Fruit fly (Drosophila melanogaster) whole organism, wandering third instar larva: ENCODE measurements around the gene zormin.

ENCODE experiments used
- Abd-B ChIP-seq: fragments of >200 bp; optimal IDR thresholded peaks from 2 replicates; lab custom pipeline; 2017; ENCODE audit warnings: missing biosample characterization, missing genetic modification characterization
- CG32264 ChIP-seq: fragments of 200-800 bp; sonication (Bioruptor generic); optimal IDR thresholded peaks from 2 replicates; lab custom pipeline; 2016; ENCODE audit warnings: missing biosample characterization, missing genetic modification characterization
- CrebA ChIP-seq: fragments of 200-800 bp; sonication (Bioruptor generic); optimal IDR thresholded peaks from 2 replicates; lab custom pipeline; 2016; ENCODE audit warnings: missing biosample characterization, mild to moderate bottlenecking, missing genetic modification characterization, borderline replicate concordance
- Dfd ChIP-seq: fragments of >200 bp; optimal IDR thresholded peaks from 2 replicates; lab custom pipeline; 2017; ENCODE audit warnings: missing biosample characterization, missing genetic modification characterization
- Dif ChIP-seq: fragments of 200-275, 200-300 bp; sonication (Bioruptor generic); optimal IDR thresholded peaks from 2 replicates; lab custom pipeline; 2018; ENCODE audit warnings: missing biosample characterization, missing genetic modification characterization; ENCODE audit not compliant: partially characterized antibody
- GATAd ChIP-seq: sonication (Bioruptor generic); optimal IDR thresholded peaks from 2 replicates; lab custom pipeline; 2016; ENCODE audit warnings: missing biosample characterization, missing genetic modification characterization
- HLH106 ChIP-seq: fragments of 200-800 bp; optimal IDR thresholded peaks from 3 replicates; lab custom pipeline; 2019; ENCODE audit warnings: missing biosample characterization, mild to moderate bottlenecking, missing genetic modification characterization, moderate library complexity
- Hnf4 ChIP-seq: fragments of 200-800 bp; sonication (Bioruptor generic); optimal IDR thresholded peaks from 2 replicates; lab custom pipeline; 2016; ENCODE audit warnings: missing biosample characterization, mild to moderate bottlenecking, missing genetic modification characterization
- Hr78 ChIP-seq: fragments of >200 bp; optimal IDR thresholded peaks from 2 replicates; lab custom pipeline; 2017; ENCODE audit warnings: missing biosample characterization, missing genetic modification characterization
- Hr83 ChIP-seq: fragments of 200-300 bp; sonication (Bioruptor generic); optimal IDR thresholded peaks from 2 replicates; lab custom pipeline; 2016; ENCODE audit warnings: missing biosample characterization, mild to moderate bottlenecking, missing genetic modification characterization, moderate library complexity; ENCODE audit not compliant: poor library complexity, severe bottlenecking
- Jra ChIP-seq: sonication (Bioruptor generic); optimal IDR thresholded peaks from 2 replicates; lab custom pipeline; 2016; ENCODE audit warnings: missing biosample characterization, missing genetic modification characterization
- Mio ChIP-seq: sonication (Bioruptor generic); optimal IDR thresholded peaks from 2 replicates; lab custom pipeline; 2016; ENCODE audit warnings: missing biosample characterization, missing genetic modification characterization
- Myc ChIP-seq: fragments of >200 bp; optimal IDR thresholded peaks from 2 replicates; lab custom pipeline; 2017
- N ChIP-seq: fragments of >200 bp; optimal IDR thresholded peaks from 2 replicates; lab custom pipeline; 2018; ENCODE audit warnings: missing biosample characterization, missing external identifiers, missing genetic modification characterization
- OdsH ChIP-seq: fragments of 200-800 bp; sonication (Bioruptor generic); optimal IDR thresholded peaks from 2 replicates; lab custom pipeline; 2016; ENCODE audit warnings: missing biosample characterization, mild to moderate bottlenecking, missing genetic modification characterization
- Rel ChIP-seq, 2 experiments: fragments of 200-800 bp; sonication (Bioruptor generic) in 1 of 2; optimal IDR thresholded peaks; 2 replicates in 1 of 2; 3 replicates in 1 of 2; lab custom pipeline; 2016 to 2019; ENCODE audit warnings: mild to moderate bottlenecking in 2 of 2, missing biosample characterization in 2 of 2, missing genetic modification characterization in 2 of 2, moderate library complexity in 1 of 2
- Sp1 ChIP-seq: fragments of 200-800 bp; sonication (Bioruptor generic); optimal IDR thresholded peaks from 3 replicates; lab custom pipeline; 2019; ENCODE audit warnings: missing biosample characterization, mild to moderate bottlenecking, missing genetic modification characterization, moderate library complexity
- Vsx2 ChIP-seq: fragments of 200-300, 225-300 bp; sonication (Bioruptor generic); optimal IDR thresholded peaks from 2 replicates; lab custom pipeline; 2018; ENCODE audit warnings: missing biosample characterization, missing genetic modification characterization; ENCODE audit not compliant: partially characterized antibody
- br ChIP-seq: fragments of 200-800 bp; sonication (Bioruptor generic); optimal IDR thresholded peaks from 2 replicates; lab custom pipeline; 2016; ENCODE audit warnings: missing biosample characterization, missing genetic modification characterization
- brk ChIP-seq: fragments of 200-800 bp; sonication (Bioruptor generic); optimal IDR thresholded peaks from 2 replicates; lab custom pipeline; 2016; ENCODE audit warnings: missing biosample characterization, mild to moderate bottlenecking, missing genetic modification characterization
- dl ChIP-seq, 2 experiments: fragments of 175-275, 200-275 bp in 1 of 2; fragments of 200-275 bp in 1 of 2; sonication (Bioruptor generic); optimal IDR thresholded peaks; lab custom pipeline; 2018; ENCODE audit warnings: mild to moderate bottlenecking in 2 of 2, missing biosample characterization in 2 of 2, missing genetic modification characterization in 2 of 2, moderate library complexity in 2 of 2; ENCODE audit not compliant: partially characterized antibody in 2 of 2, insufficient read depth in 1 of 2
- dmrt93B ChIP-seq: fragments of 200-800 bp; sonication (Bioruptor generic); optimal IDR thresholded peaks from 2 replicates; lab custom pipeline; 2018; ENCODE audit warnings: missing biosample characterization, mild to moderate bottlenecking, missing genetic modification characterization
- dsf ChIP-seq: sonication (Bioruptor generic); optimal IDR thresholded peaks from 2 replicates; lab custom pipeline; 2016; ENCODE audit warnings: missing biosample characterization, missing genetic modification characterization, borderline replicate concordance
- ey ChIP-seq: fragments of 200-800 bp; sonication (Bioruptor generic); optimal IDR thresholded peaks from 2 replicates; lab custom pipeline; 2016; ENCODE audit warnings: missing biosample characterization, missing genetic modification characterization
- foxo ChIP-seq, 2 experiments: fragments of 200-800 bp; sonication (Bioruptor generic); optimal IDR thresholded peaks; 2 replicates in 1 of 2; 3 replicates in 1 of 2; lab custom pipeline; 2016 to 2017; ENCODE audit warnings: missing biosample characterization in 2 of 2, missing genetic modification characterization in 2 of 2
- fru ChIP-seq: fragments of 200-800 bp; sonication (Bioruptor generic); optimal IDR thresholded peaks from 3 replicates; lab custom pipeline; 2016; ENCODE audit warnings: missing biosample characterization, mild to moderate bottlenecking, missing genetic modification characterization
- h ChIP-seq: fragments of 200-800 bp; sonication (Bioruptor generic); optimal IDR thresholded peaks from 3 replicates; lab custom pipeline; 2016; ENCODE audit warnings: missing biosample characterization, mild to moderate bottlenecking, missing genetic modification characterization
- jim ChIP-seq: fragments of 175-275, 200-325 bp; sonication (Bioruptor generic); optimal IDR thresholded peaks from 2 replicates; lab custom pipeline; 2016; ENCODE audit warnings: missing biosample characterization, mild to moderate bottlenecking, missing genetic modification characterization
- lola ChIP-seq: fragments of >200 bp; optimal IDR thresholded peaks from 2 replicates; lab custom pipeline; 2017; ENCODE audit warnings: missing biosample characterization, missing genetic modification characterization
- pan ChIP-seq: fragments of >200 bp; optimal IDR thresholded peaks from 2 replicates; lab custom pipeline; 2017
- psq ChIP-seq: fragments of 200-800 bp; sonication (Bioruptor generic); optimal IDR thresholded peaks from 3 replicates; lab custom pipeline; 2017; ENCODE audit warnings: missing biosample characterization, mild to moderate bottlenecking, missing genetic modification characterization, moderate library complexity
- rgr ChIP-seq: fragments of 200-800 bp; sonication (Bioruptor generic); optimal IDR thresholded peaks from 3 replicates; lab custom pipeline; 2016; ENCODE audit warnings: missing biosample characterization, mild to moderate bottlenecking, missing genetic modification characterization
- sage ChIP-seq: fragments of 200-800 bp; sonication (Bioruptor generic); optimal IDR thresholded peaks from 2 replicates; lab custom pipeline; 2016; ENCODE audit warnings: missing biosample characterization, mild to moderate bottlenecking, missing genetic modification characterization
- sv ChIP-seq: fragments of 200-800 bp; sonication (Bioruptor generic); optimal IDR thresholded peaks from 3 replicates; lab custom pipeline; 2016; ENCODE audit warnings: missing biosample characterization, missing genetic modification characterization
- tai ChIP-seq: sonication (Bioruptor generic); optimal IDR thresholded peaks from 2 replicates; lab custom pipeline; 2016; ENCODE audit warnings: missing biosample characterization, missing genetic modification characterization
- usp ChIP-seq: fragments of >200 bp; optimal IDR thresholded peaks from 2 replicates; lab custom pipeline; 2017; ENCODE audit warnings: missing biosample characterization, missing genetic modification characterization
- woc ChIP-seq: sonication (Bioruptor generic); optimal IDR thresholded peaks from 2 replicates; lab custom pipeline; 2016; ENCODE audit warnings: missing biosample characterization, mild to moderate bottlenecking, missing genetic modification characterization

The zormin gene

dm6 chr3L:2164031-2164537 lies 12.6 kb upstream of the zormin start (continued):
- TF ChIP-seq jim: no peak
- TF ChIP-seq foxo (GFP tag; optimal IDR thresholded peaks at IDR 0.05; lab: Kevin White, UChicago): peak; percentile 59 to 94
- peak; percentile 60 for TF ChIP-seq Vsx2
- no peak for TF ChIP-seq Myc (lab: Kevin White, UChicago)
- no peak for TF ChIP-seq Hr83 (GFP tag; lab: Kevin White, UChicago)
- peak; percentile 88 for TF ChIP-seq rgr (GFP tag; lab: Kevin White, UChicago)
- peak; percentile 91 for TF ChIP-seq OdsH
- TF ChIP-seq br (GFP tag; lab: Kevin White, UChicago): peak; percentile 86
- peak; percentile 96 for TF ChIP-seq fru (GFP tag; lab: Kevin White, UChicago)
- TF ChIP-seq Sp1 (GFP tag; lab: Kevin White, UChicago): peak; percentile 81
- TF ChIP-seq brk (GFP tag; lab: Kevin White, UChicago): peak; percentile 65
- TF ChIP-seq Mio (GFP tag; lab: Kevin White, UChicago): no peak
- TF ChIP-seq GATAd: no peak

- TF ChIP-seq fru (GFP tag; lab: Kevin White, UChicago) (no peak), rgr (GFP tag; lab: Kevin White, UChicago) (no peak), dl (GFP tag; optimal IDR thresholded peaks at IDR 0.05; lab: Kevin White, UChicago; ENCODE audit: insufficient read depth in 1 of 2, partially characterized antibody in 2 of 2) (no peak), foxo (GFP tag; optimal IDR thresholded peaks at IDR 0.05; lab: Kevin White, UChicago) (no peak), jim (no peak), dsf (GFP tag; lab: Kevin White, UChicago) (no peak), Dfd (GFP tag; lab: Kevin White, UChicago) (no peak), tai (GFP tag; lab: Kevin White, UChicago) (no peak), brk (GFP tag; lab: Kevin White, UChicago) (no peak), Hnf4 (no peak), woc (GFP tag; lab: Kevin White, UChicago) (no peak), Rel (GFP tag; optimal IDR thresholded peaks at IDR 0.05; lab: Kevin White, UChicago) (no peak), Rel (tag; optimal IDR thresholded peaks at IDR 0.05; lab: Kevin White, UChicago) (no peak), sv (GFP tag; lab: Kevin White, UChicago) (no peak)
Observed at dm6 chr3L:2163608-2164007, 12.1 kb upstream of the zormin start, which contains the start of gene CG15822. CG15822 (minus strand) TSS chr3L:2163863.

dm6 chr3L:2162623-2163022 lies 11.1 kb upstream of the zormin start:
- no peak for TF ChIP-seq Vsx2
- TF ChIP-seq Sp1 (GFP tag; lab: Kevin White, UChicago): no peak
- no peak for TF ChIP-seq N (GFP tag; lab: Kevin White, UChicago)
- TF ChIP-seq Dif (GFP tag; lab: Kevin White, UChicago): no peak
- TF ChIP-seq foxo (GFP tag; optimal IDR thresholded peaks at IDR 0.05; lab: Kevin White, UChicago): no peak
- TF ChIP-seq Mio (GFP tag; lab: Kevin White, UChicago): no peak
- no peak for TF ChIP-seq dsf (GFP tag; lab: Kevin White, UChicago)
- TF ChIP-seq sage: no peak
- TF ChIP-seq lola (GFP tag; lab: Kevin White, UChicago): no peak

- peak; percentile 74 for TF ChIP-seq fru (GFP tag; lab: Kevin White, UChicago)
- TF ChIP-seq HLH106 (tag; lab: Kevin White, UChicago): peak; percentile 79
- no peak for TF ChIP-seq CrebA
- no peak for TF ChIP-seq Rel (GFP tag; optimal IDR thresholded peaks at IDR 0.05; lab: Kevin White, UChicago)
- peak; percentile 3 for TF ChIP-seq Rel (tag; optimal IDR thresholded peaks at IDR 0.05; lab: Kevin White, UChicago)
- peak; percentile 58 for TF ChIP-seq woc (GFP tag; lab: Kevin White, UChicago)
- TF ChIP-seq usp (GFP tag; lab: Kevin White, UChicago): no peak
- peak; percentile 13 for TF ChIP-seq sv (GFP tag; lab: Kevin White, UChicago)
- no peak for TF ChIP-seq Jra (GFP tag; lab: Kevin White, UChicago)
- TF ChIP-seq sage: peak; percentile 81
- TF ChIP-seq dmrt93B (GFP tag; lab: Kevin White, UChicago): peak; percentile 73
- no peak for TF ChIP-seq Dif (GFP tag; lab: Kevin White, UChicago)
- TF ChIP-seq GATAd: no peak
- no peak for TF ChIP-seq Dfd (GFP tag; lab: Kevin White, UChicago)
- TF ChIP-seq Abd-B (GFP tag; lab: Kevin White, UChicago): no peak
- TF ChIP-seq N (GFP tag; lab: Kevin White, UChicago): no peak
- TF ChIP-seq h (GFP tag; lab: Kevin White, UChicago): peak; percentile 88
- TF ChIP-seq dsf (GFP tag; lab: Kevin White, UChicago): no peak
- TF ChIP-seq psq (GFP tag; lab: Kevin White, UChicago): peak; percentile 44
- peak; percentile 74 for TF ChIP-seq ey
- TF ChIP-seq brk (GFP tag; lab: Kevin White, UChicago): no peak
- no peak for TF ChIP-seq Myc (lab: Kevin White, UChicago)
- no peak for TF ChIP-seq lola (GFP tag; lab: Kevin White, UChicago)
- TF ChIP-seq tai (GFP tag; lab: Kevin White, UChicago): peak; percentile 67
- TF ChIP-seq CG32264 (GFP tag; lab: Kevin White, UChicago): peak; percentile 65
- TF ChIP-seq Hr83 (GFP tag; lab: Kevin White, UChicago): no peak
- TF ChIP-seq br (GFP tag; lab: Kevin White, UChicago): peak; percentile 50
- TF ChIP-seq foxo (GFP tag; optimal IDR thresholded peaks at IDR 0.05; lab: Kevin White, UChicago): peak in 1 of 2 experiments; percentile 83
- no peak for TF ChIP-seq pan (lab: Kevin White, UChicago)
- no peak for TF ChIP-seq Hr78 (GFP tag; lab: Kevin White, UChicago)
- TF ChIP-seq jim: no peak
- TF ChIP-seq dl (GFP tag; optimal IDR thresholded peaks at IDR 0.05; lab: Kevin White, UChicago; ENCODE audit: insufficient read depth in 1 of 2, partially characterized antibody in 2 of 2): no peak
- no peak for TF ChIP-seq Mio (GFP tag; lab: Kevin White, UChicago)
- peak; percentile 53 for TF ChIP-seq OdsH
- no peak for TF ChIP-seq Vsx2
- peak; percentile 70 for TF ChIP-seq Sp1 (GFP tag; lab: Kevin White, UChicago)
- TF ChIP-seq rgr (GFP tag; lab: Kevin White, UChicago): peak; percentile 67
Observed at dm6 chr3L:2162019-2162418, 10.5 kb upstream of the zormin start.
